Fruit fly (Drosophila melanogaster) whole organism, pupa: ENCODE measurements around the gene Slh.

Source experiments
- CG10348 ChIP-seq: fragments of 200-800 bp; sonication (Bioruptor generic); IDR thresholded peaks from 2 replicates; pipeline ENCODE4 v1.3.6; 2022; ENCODE audit warnings: missing biosample characterization, missing genetic modification characterization
- CG12605 ChIP-seq: fragments of 200-800 bp; sonication (Bioruptor generic); IDR thresholded peaks from 2 replicates; pipeline ENCODE4 v1.3.6; 2022; ENCODE audit warnings: missing biosample characterization, missing genetic modification characterization
- CG13204 ChIP-seq: fragments of 200-800 bp; sonication (Bioruptor generic); optimal IDR thresholded peaks from 2 replicates; lab custom pipeline; 2018; ENCODE audit warnings: missing biosample characterization, mild to moderate bottlenecking, missing genetic modification characterization, moderate library complexity
- CG14655 ChIP-seq: fragments of 200-800 bp; sonication (Bioruptor generic); optimal IDR thresholded peaks from 3 replicates; lab custom pipeline; 2017; ENCODE audit warnings: mild to moderate bottlenecking, missing biosample characterization, missing genetic modification reagents, missing genetic modification characterization
- CG15710 ChIP-seq: fragments of 200-800 bp; sonication (Bioruptor generic); optimal IDR thresholded peaks from 2 replicates; lab custom pipeline; 2018; ENCODE audit warnings: missing biosample characterization, mild to moderate bottlenecking, missing genetic modification characterization, moderate library complexity
- CG17806 ChIP-seq: fragments of 200-800 bp; sonication (Bioruptor generic); optimal IDR thresholded peaks from 2 replicates; lab custom pipeline; 2018; ENCODE audit warnings: missing biosample characterization, mild to moderate bottlenecking, missing genetic modification characterization, moderate library complexity
- CG32121 ChIP-seq: fragments of 200-800 bp; sonication (Bioruptor generic); IDR thresholded peaks from 2 replicates; pipeline ENCODE4 v1.3.6; 2022; ENCODE audit warnings: missing biosample characterization, missing genetic modification characterization
- CG34367 ChIP-seq: fragments of 200-800 bp; sonication (Bioruptor generic); optimal IDR thresholded peaks from 2 replicates; lab custom pipeline; 2018; ENCODE audit warnings: missing biosample characterization, mild to moderate bottlenecking, missing genetic modification characterization
- CG4496 ChIP-seq: fragments of 200-800 bp; sonication (Bioruptor generic); IDR thresholded peaks from 3 replicates; pipeline ENCODE4 v1.3.6; 2022; ENCODE audit warnings: missing biosample characterization, missing genetic modification characterization
- CG8159 ChIP-seq: fragments of 200-800 bp; sonication (Bioruptor generic); optimal IDR thresholded peaks from 3 replicates; lab custom pipeline; 2018; ENCODE audit warnings: missing biosample characterization, mild to moderate bottlenecking, missing genetic modification characterization, moderate library complexity
- CG8301 ChIP-seq: fragments of 200-800 bp; sonication (Bioruptor generic); optimal IDR thresholded peaks from 2 replicates; lab custom pipeline; 2018; ENCODE audit warnings: missing biosample characterization, mild to moderate bottlenecking, missing genetic modification characterization
- CG9948 ChIP-seq: fragments of 200-800 bp; sonication (Bioruptor generic); optimal IDR thresholded peaks from 2 replicates; lab custom pipeline; 2018; ENCODE audit warnings: missing biosample characterization, mild to moderate bottlenecking, missing genetic modification characterization, moderate library complexity
- D1 ChIP-seq: fragments of 200-800 bp; sonication (Bioruptor generic); optimal IDR thresholded peaks from 2 replicates; lab custom pipeline; 2018; ENCODE audit warnings: missing biosample characterization, mild to moderate bottlenecking, missing genetic modification characterization, moderate library complexity
- EcR ChIP-seq: fragments of 200-800 bp; sonication (Bioruptor generic); optimal IDR thresholded peaks from 3 replicates; lab custom pipeline; 2019; ENCODE audit warnings: missing biosample characterization, missing genetic modification characterization, mild to moderate bottlenecking, moderate library complexity, missing genetic modification reagents
- Ets98B ChIP-seq: fragments of 200-800 bp; sonication (Bioruptor generic); IDR thresholded peaks from 2 replicates; pipeline ENCODE4 v1.3.6; 2022; ENCODE audit warnings: missing biosample characterization, missing genetic modification characterization
- Pif1A ChIP-seq: fragments of 200-800 bp; sonication (Bioruptor generic); optimal IDR thresholded peaks from 3 replicates; lab custom pipeline; 2016; ENCODE audit warnings: missing biosample characterization, missing genetic modification characterization
- Pif1B ChIP-seq: fragments of 200-800 bp; sonication (Bioruptor generic); optimal IDR thresholded peaks from 3 replicates; lab custom pipeline; 2016; ENCODE audit warnings: missing biosample characterization, missing genetic modification characterization
- Snoo ChIP-seq: fragments of 200-800 bp; sonication (Bioruptor generic); optimal IDR thresholded peaks from 3 replicates; lab custom pipeline; 2017; ENCODE audit warnings: missing biosample characterization, mild to moderate bottlenecking, missing genetic modification characterization, inconsistent platforms
- fd96Ca ChIP-seq: fragments of 200-800 bp; sonication (Bioruptor generic); IDR thresholded peaks from 3 replicates; pipeline ENCODE4 v1.3.6; 2022; ENCODE audit warnings: missing biosample characterization, missing genetic modification characterization
- gl ChIP-seq: fragments of 200-800 bp; sonication (Bioruptor generic); optimal IDR thresholded peaks from 2 replicates; lab custom pipeline; 2018; ENCODE audit warnings: missing biosample characterization, mild to moderate bottlenecking, missing genetic modification characterization
- rn ChIP-seq: fragments of 200-800 bp; sonication (Bioruptor generic); IDR thresholded peaks from 2 replicates; pipeline ENCODE4 v1.3.6; 2022; ENCODE audit warnings: missing biosample characterization, missing genetic modification characterization

Gene Slh

DNA sequence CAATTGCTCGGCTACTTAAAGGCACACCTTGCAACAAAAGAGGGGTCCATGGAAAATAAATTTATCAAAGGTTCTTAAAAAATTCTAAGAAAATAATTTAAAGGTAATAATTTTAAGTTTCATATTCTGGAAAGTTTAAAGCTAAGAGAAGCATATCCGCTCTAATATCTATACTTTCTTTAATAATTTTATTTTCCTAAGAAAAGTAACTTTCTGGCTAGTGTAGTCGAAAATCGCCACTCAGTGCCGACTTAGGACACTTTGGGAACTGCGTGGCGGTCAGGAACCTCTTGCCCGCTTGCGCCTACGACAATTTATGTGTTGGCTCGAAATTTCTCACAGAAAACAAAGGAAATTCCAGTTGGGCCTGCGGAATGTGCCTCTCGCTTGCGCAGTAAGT is 26.1 kb downstream of the Slh start:
- TF ChIP-seq CG32121 (GFP tag; lab: Robert Waterston, UW) (no peak), Pif1B (GFP tag; lab: Kevin White, UChicago) (no peak), CG15710 (tag; lab: Kevin White, UChicago) (peak; percentile 31), CG4496 (GFP tag; lab: Robert Waterston, UW) (no peak), CG34367 (tag; lab: Kevin White, UChicago) (no peak), CG14655 (GFP tag; lab: Kevin White, UChicago) (peak; percentile 14), CG10348 (GFP tag; lab: Robert Waterston, UW) (no peak), fd96Ca (GFP tag; lab: Robert Waterston, UW) (no peak), CG17806 (peak; percentile 21), Ets98B (no peak), CG9948 (tag; lab: Kevin White, UChicago) (peak; percentile 2), CG8159 (tag; lab: Kevin White, UChicago) (peak; percentile 43), EcR (GFP tag; lab: Kevin White, UChicago) (no peak), CG13204 (GFP tag; lab: Kevin White, UChicago) (no peak)

DNA sequence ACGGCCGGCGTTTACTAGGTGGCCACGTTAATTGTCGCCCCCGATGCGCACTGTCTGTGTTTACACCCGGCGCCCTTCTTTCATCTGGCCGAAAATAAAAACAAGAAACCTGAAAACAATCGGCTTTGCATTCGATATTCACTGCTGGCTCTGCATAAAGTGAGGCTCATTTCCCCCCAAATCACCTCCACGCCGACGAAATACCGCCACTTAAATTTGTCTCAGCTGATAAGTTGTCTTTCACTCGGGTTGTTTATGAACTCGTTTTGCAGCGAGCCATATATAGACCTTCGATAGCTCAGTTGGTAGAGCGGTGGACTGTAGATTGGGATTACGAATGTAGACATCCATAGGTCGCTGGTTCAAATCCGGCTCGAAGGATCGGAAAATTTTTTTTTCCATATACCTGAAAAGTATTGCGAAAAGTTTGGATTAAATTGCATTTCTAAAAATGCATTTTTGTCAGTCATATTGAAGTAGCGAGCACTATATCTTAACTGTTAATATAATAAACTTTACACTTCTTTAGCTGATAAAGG is 30.1 kb downstream of the Slh start:
- TF ChIP-seq D1 (tag; lab: Kevin White, UChicago): no peak
- no peak for TF ChIP-seq rn (GFP tag; lab: Robert Waterston, UW)
- TF ChIP-seq CG12605: no peak
- TF ChIP-seq CG8159 (tag; lab: Kevin White, UChicago): no peak
- TF ChIP-seq gl: no peak
- TF ChIP-seq CG17806: no peak
- TF ChIP-seq CG15710 (tag; lab: Kevin White, UChicago): no peak
- TF ChIP-seq EcR (GFP tag; lab: Kevin White, UChicago): no peak
- TF ChIP-seq CG13204 (GFP tag; lab: Kevin White, UChicago): no peak
- TF ChIP-seq CG14655 (GFP tag; lab: Kevin White, UChicago): no peak
- no peak for TF ChIP-seq Ets98B
- TF ChIP-seq CG9948 (tag; lab: Kevin White, UChicago): no peak
- TF ChIP-seq CG8301 (tag; lab: Kevin White, UChicago): no peak
- TF ChIP-seq CG34367 (tag; lab: Kevin White, UChicago): no peak
- no peak for TF ChIP-seq CG32121 (GFP tag; lab: Robert Waterston, UW)
- TF ChIP-seq Snoo (tag; lab: Kevin White, UChicago): no peak
- no peak for TF ChIP-seq Pif1B (GFP tag; lab: Kevin White, UChicago)

DNA sequence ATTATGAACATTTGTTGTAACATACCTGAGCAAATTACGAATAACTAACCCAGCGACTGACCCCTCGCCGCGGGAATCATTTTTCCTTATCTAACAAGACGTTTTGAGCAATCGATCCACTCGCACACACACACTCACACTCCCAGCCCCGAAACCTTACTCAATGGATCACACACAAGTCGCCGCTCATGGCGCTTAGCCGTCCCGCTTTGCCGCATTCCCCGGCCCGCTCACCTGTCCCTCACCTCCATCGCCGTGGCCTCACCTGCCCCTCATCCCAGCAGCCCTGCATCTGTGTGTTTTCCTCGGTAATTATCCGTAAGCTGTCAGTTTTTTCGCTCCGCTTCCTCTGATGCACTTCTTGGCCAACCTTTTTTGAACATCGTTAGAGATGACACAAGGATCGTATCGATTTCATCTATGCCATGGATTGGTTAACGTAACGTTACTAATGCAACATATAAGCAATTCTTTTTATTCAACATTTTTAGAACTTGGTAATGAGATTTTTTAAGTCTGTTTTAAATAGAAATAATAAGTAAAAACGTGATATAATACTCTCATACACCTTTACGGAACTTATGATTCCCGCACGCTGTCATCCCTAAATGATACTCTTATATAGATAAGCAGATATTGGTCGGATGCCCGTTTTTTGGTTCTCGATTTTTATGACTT is 31.0 kb downstream of the Slh start:
- no peak for TF ChIP-seq CG10348 (GFP tag; lab: Robert Waterston, UW)
- TF ChIP-seq CG12605: no peak
- no peak for TF ChIP-seq CG4496 (GFP tag; lab: Robert Waterston, UW)
- TF ChIP-seq Pif1A (GFP tag; lab: Kevin White, UChicago): no peak
- TF ChIP-seq CG8159 (tag; lab: Kevin White, UChicago): no peak
- no peak for TF ChIP-seq fd96Ca (GFP tag; lab: Robert Waterston, UW)
- TF ChIP-seq EcR (GFP tag; lab: Kevin White, UChicago): no peak
- no peak for TF ChIP-seq CG17806
- TF ChIP-seq Ets98B: no peak
- TF ChIP-seq CG8301 (tag; lab: Kevin White, UChicago): no peak
- TF ChIP-seq CG34367 (tag; lab: Kevin White, UChicago): no peak
- no peak for TF ChIP-seq CG14655 (GFP tag; lab: Kevin White, UChicago)
- no peak for TF ChIP-seq D1 (tag; lab: Kevin White, UChicago)
- TF ChIP-seq gl: no peak
- no peak for TF ChIP-seq rn (GFP tag; lab: Robert Waterston, UW)
- no peak for TF ChIP-seq CG32121 (GFP tag; lab: Robert Waterston, UW)

DNA sequence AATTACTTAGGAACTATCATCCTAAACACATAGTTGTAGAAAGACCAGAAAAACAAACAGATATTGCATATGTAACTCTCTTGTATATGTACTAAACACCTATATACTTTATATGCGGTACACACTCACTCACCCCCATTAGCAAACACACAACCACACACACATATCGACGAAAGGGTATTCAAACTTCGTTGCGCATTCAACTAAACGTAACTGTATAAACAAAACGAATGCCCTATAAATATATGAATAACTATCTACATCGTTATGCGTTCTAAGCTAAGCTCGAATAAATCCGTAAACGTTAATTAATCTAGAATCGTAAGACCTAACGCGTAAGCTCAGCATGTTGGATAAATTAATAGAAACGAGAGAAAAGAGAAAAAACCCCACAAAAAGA is 33.2 kb downstream of the Slh start:
- TF ChIP-seq rn (GFP tag; lab: Robert Waterston, UW) (no peak), CG14655 (GFP tag; lab: Kevin White, UChicago) (no peak), CG13204 (GFP tag; lab: Kevin White, UChicago) (no peak), CG4496 (GFP tag; lab: Robert Waterston, UW) (no peak), Ets98B (no peak), CG32121 (GFP tag; lab: Robert Waterston, UW) (no peak), fd96Ca (GFP tag; lab: Robert Waterston, UW) (no peak), CG15710 (tag; lab: Kevin White, UChicago) (no peak), CG17806 (no peak), Pif1A (GFP tag; lab: Kevin White, UChicago) (no peak), Pif1B (GFP tag; lab: Kevin White, UChicago) (no peak), D1 (tag; lab: Kevin White, UChicago) (no peak), CG12605 (no peak), Snoo (tag; lab: Kevin White, UChicago) (no peak), CG34367 (tag; lab: Kevin White, UChicago) (no peak)

- no peak for TF ChIP-seq Pif1A (GFP tag; lab: Kevin White, UChicago)
- TF ChIP-seq CG8301 (tag; lab: Kevin White, UChicago): no peak
- TF ChIP-seq fd96Ca (GFP tag; lab: Robert Waterston, UW): no peak
- no peak for TF ChIP-seq Pif1B (GFP tag; lab: Kevin White, UChicago)
- TF ChIP-seq CG10348 (GFP tag; lab: Robert Waterston, UW): no peak
- TF ChIP-seq CG14655 (GFP tag; lab: Kevin White, UChicago): no peak
- TF ChIP-seq gl: no peak
- TF ChIP-seq CG13204 (GFP tag; lab: Kevin White, UChicago): no peak
- TF ChIP-seq CG32121 (GFP tag; lab: Robert Waterston, UW): no peak
- no peak for TF ChIP-seq Ets98B
- TF ChIP-seq CG12605: no peak
- TF ChIP-seq EcR (GFP tag; lab: Kevin White, UChicago): no peak
- no peak for TF ChIP-seq CG9948 (tag; lab: Kevin White, UChicago)
- no peak for TF ChIP-seq CG4496 (GFP tag; lab: Robert Waterston, UW)
- TF ChIP-seq Snoo (tag; lab: Kevin White, UChicago): no peak
- TF ChIP-seq D1 (tag; lab: Kevin White, UChicago): no peak
- no peak for TF ChIP-seq CG15710 (tag; lab: Kevin White, UChicago)
These were observed 35.7 kb downstream of the Slh start for dm6 chr2L:2456516-2457392.
